Worm (Caenorhabditis elegans) whole organism, early embryonic: ENCODE results near the gene srx-21.

Experiments
- B0310.2 ChIP-seq: sonication (generic microtip); optimal IDR thresholded peaks from 2 replicates; lab custom pipeline; 2016; ENCODE audit warnings: mild to moderate bottlenecking, missing genetic modification characterization, missing compliant biosample characterization
- ama-1 ChIP-seq: fragments of 150-350 bp; optimal IDR thresholded peaks from 2 replicates; lab custom pipeline; 2014
- ets-7 ChIP-seq: sonication (generic microtip); optimal IDR thresholded peaks from 2 replicates; lab custom pipeline; 2016; ENCODE audit warnings: missing genotype, missing genetic modification characterization, missing compliant biosample characterization
- flt-1 ChIP-seq: fragments of 200-800 bp; sonication (Bioruptor generic); IDR thresholded peaks from 2 replicates; pipeline ENCODE4 v1.3.6; 2022; ENCODE audit warnings: missing genetic modification characterization, missing compliant biosample characterization
- hmg-4 ChIP-seq: fragments of 200-800 bp; sonication (Bioruptor generic); optimal IDR thresholded peaks from 2 replicates; lab custom pipeline; 2018; ENCODE audit warnings: mild to moderate bottlenecking, missing genetic modification characterization, missing compliant biosample characterization
- hnd-1 ChIP-seq: sonication (generic microtip); optimal IDR thresholded peaks from 2 replicates; lab custom pipeline; 2016; ENCODE audit warnings: missing genetic modification characterization, missing compliant biosample characterization
- pes-1 ChIP-seq: fragments of 200-800 bp; sonication (Bioruptor generic); IDR thresholded peaks from 2 replicates; pipeline ENCODE4 v1.3.6; 2022; ENCODE audit warnings: missing genetic modification reagents, missing genetic modification characterization, missing compliant biosample characterization
- scrt-1 ChIP-seq: fragments of 200-800 bp; sonication (Bioruptor generic); IDR thresholded peaks from 2 replicates; pipeline ENCODE4 v1.3.6; 2022; ENCODE audit warnings: missing genetic modification characterization, missing compliant biosample characterization

- no peak for TF ChIP-seq ama-1 (lab: Kevin White, UChicago)
- TF ChIP-seq flt-1, result no peak
- TF ChIP-seq hnd-1 (tag; lab: Kevin White, UChicago), result no peak
- no peak for TF ChIP-seq pes-1
- no peak for TF ChIP-seq hmg-4 (GFP tag; lab: Kevin White, UChicago)
- no peak for TF ChIP-seq B0310.2 (tag; lab: Kevin White, UChicago)
- TF ChIP-seq ets-7 (tag; lab: Kevin White, UChicago), result no peak
- no peak for TF ChIP-seq scrt-1 (GFP tag; lab: Robert Waterston, UW)
These were observed 47.1 kb downstream of the srx-21 start, which contains the start of gene fbxb-72 for ce11 chrV:723895-724352.
